Worm (Caenorhabditis elegans) whole organism, late embryonic: ENCODE data around the gene cpg-7.
A peak's percentile ranks its signal among the peaks of the same experiment; 100 is the strongest.

ENCODE experiments used
- C08G9.2 ChIP-seq: sonication (generic microtip); optimal IDR thresholded peaks from 2 replicates; lab custom pipeline; 2016; ENCODE audit warnings: mild to moderate bottlenecking, missing genetic modification characterization, moderate library complexity, missing compliant biosample characterization
- C38D4.7 ChIP-seq: fragments of 200-800 bp; sonication (Bioruptor generic); optimal IDR thresholded peaks from 2 replicates; lab custom pipeline; 2018; ENCODE audit warnings: mild to moderate bottlenecking, missing genetic modification characterization, moderate library complexity, missing compliant biosample characterization
- F13H6.1 ChIP-seq: sonication (generic microtip); optimal IDR thresholded peaks from 2 replicates; lab custom pipeline; 2016; ENCODE audit warnings: missing genetic modification characterization, missing compliant biosample characterization
- K02D7.2 ChIP-seq: sonication (generic microtip); optimal IDR thresholded peaks from 2 replicates; lab custom pipeline; 2017; ENCODE audit warnings: mild to moderate bottlenecking, missing genetic modification characterization, missing compliant biosample characterization
- K09A11.1 ChIP-seq: sonication (generic microtip); optimal IDR thresholded peaks from 2 replicates; lab custom pipeline; 2017; ENCODE audit warnings: antibody characterized with exemption, mild to moderate bottlenecking, missing genetic modification characterization, missing compliant biosample characterization; ENCODE audit not compliant: insufficient read depth
- T23F11.4 ChIP-seq: fragments of 200-800 bp; sonication (Bioruptor generic); optimal IDR thresholded peaks from 2 replicates; lab custom pipeline; 2018; ENCODE audit warnings: mild to moderate bottlenecking, missing genetic modification characterization, missing compliant biosample characterization
- Y22D7AL.16 ChIP-seq: sonication (generic microtip); optimal IDR thresholded peaks from 2 replicates; lab custom pipeline; 2016; ENCODE audit warnings: missing genetic modification characterization, missing compliant biosample characterization
- ahr-1 ChIP-seq: sonication (generic microtip); optimal IDR thresholded peaks from 2 replicates; lab custom pipeline; 2016; ENCODE audit warnings: missing genetic modification characterization, missing compliant biosample characterization
- ceh-14 ChIP-seq: sonication (generic microtip); optimal IDR thresholded peaks from 2 replicates; lab custom pipeline; 2016; ENCODE audit warnings: missing genotype, missing genetic modification characterization, missing compliant biosample characterization
- ceh-18 ChIP-seq: sonication (generic microtip); optimal IDR thresholded peaks from 2 replicates; lab custom pipeline; 2016; ENCODE audit warnings: missing genetic modification characterization, missing compliant biosample characterization
- ceh-19 ChIP-seq: fragments of 200-800 bp; sonication (Bioruptor generic); optimal IDR thresholded peaks from 2 replicates; lab custom pipeline; 2018; ENCODE audit warnings: mild to moderate bottlenecking, missing genetic modification characterization, missing compliant biosample characterization
- ceh-2 ChIP-seq: sonication (generic microtip); optimal IDR thresholded peaks from 2 replicates; lab custom pipeline; 2016; ENCODE audit warnings: missing genotype, missing genetic modification characterization, missing compliant biosample characterization
- ceh-24 ChIP-seq: sonication (generic microtip); optimal IDR thresholded peaks from 2 replicates; lab custom pipeline; 2016; ENCODE audit warnings: mild to moderate bottlenecking, missing genetic modification characterization, missing compliant biosample characterization
- ceh-30 ChIP-seq: fragments of 150-350 bp; optimal IDR thresholded peaks from 2 replicates; lab custom pipeline; 2014; ENCODE audit warnings: missing biosample characterization, missing genetic modification characterization
- ceh-31 ChIP-seq: sonication (generic microtip); optimal IDR thresholded peaks from 2 replicates; lab custom pipeline; 2016; ENCODE audit warnings: missing genetic modification characterization, missing compliant biosample characterization
- ceh-9 ChIP-seq: sonication (generic microtip); optimal IDR thresholded peaks from 2 replicates; lab custom pipeline; 2016; ENCODE audit warnings: mild to moderate bottlenecking, missing genetic modification characterization, inconsistent platforms, missing compliant biosample characterization
- che-1 ChIP-seq: sonication (generic microtip); optimal IDR thresholded peaks from 2 replicates; lab custom pipeline; 2016; ENCODE audit warnings: mild to moderate bottlenecking, missing genetic modification characterization, missing compliant biosample characterization
- dmd-4 ChIP-seq: sonication (generic microtip); optimal IDR thresholded peaks from 2 replicates; lab custom pipeline; 2016; ENCODE audit warnings: borderline replicate concordance, missing genetic modification characterization, missing compliant biosample characterization
- dve-1 ChIP-seq: sonication (generic microtip); optimal IDR thresholded peaks from 2 replicates; lab custom pipeline; 2017; ENCODE audit warnings: antibody characterized with exemption, mild to moderate bottlenecking, missing genetic modification characterization, missing compliant biosample characterization
- elt-2 ChIP-seq: sonication (generic microtip); optimal IDR thresholded peaks from 2 replicates; lab custom pipeline; 2016; ENCODE audit warnings: missing genetic modification reagents, missing genetic modification characterization, missing compliant biosample characterization
- ets-4 ChIP-seq: sonication (generic microtip); optimal IDR thresholded peaks from 2 replicates; lab custom pipeline; 2016; ENCODE audit warnings: missing genetic modification characterization, missing compliant biosample characterization
- eyg-1 ChIP-seq: sonication (generic microtip); optimal IDR thresholded peaks from 2 replicates; lab custom pipeline; 2016; ENCODE audit warnings: missing genotype, missing genetic modification characterization, missing compliant biosample characterization
- fkh-10 ChIP-seq: fragments of 150-350 bp; optimal IDR thresholded peaks from 2 replicates; lab custom pipeline; 2014; ENCODE audit warnings: missing biosample characterization, missing genetic modification reagents, missing genetic modification characterization
- fkh-6 ChIP-seq: sonication (generic microtip); optimal IDR thresholded peaks from 2 replicates; lab custom pipeline; 2016; ENCODE audit warnings: missing genetic modification characterization, missing compliant biosample characterization
- gmeb-2 ChIP-seq: sonication (generic microtip); optimal IDR thresholded peaks from 2 replicates; lab custom pipeline; 2016; ENCODE audit warnings: missing genetic modification characterization, inconsistent platforms, missing compliant biosample characterization
- hlh-13 ChIP-seq: fragments of 200-800 bp; sonication (Bioruptor generic); optimal IDR thresholded peaks from 2 replicates; lab custom pipeline; 2018; ENCODE audit warnings: mild to moderate bottlenecking, missing genetic modification characterization, missing compliant biosample characterization
- hlh-30 ChIP-seq: sonication (generic microtip); optimal IDR thresholded peaks from 2 replicates; lab custom pipeline; 2017; ENCODE audit warnings: antibody characterized with exemption, missing genetic modification characterization, missing compliant biosample characterization; ENCODE audit not compliant: insufficient read depth
- hlh-6 ChIP-seq: sonication (generic microtip); optimal IDR thresholded peaks from 2 replicates; lab custom pipeline; 2016; ENCODE audit warnings: missing genotype, missing genetic modification characterization, missing compliant biosample characterization
- hlh-8 ChIP-seq: sonication (generic microtip); optimal IDR thresholded peaks from 2 replicates; lab custom pipeline; 2016; ENCODE audit warnings: missing genotype, missing genetic modification characterization, missing compliant biosample characterization
- lim-6 ChIP-seq: sonication (generic microtip); optimal IDR thresholded peaks from 2 replicates; lab custom pipeline; 2016; ENCODE audit warnings: missing genetic modification characterization, missing compliant biosample characterization
- lin-11 ChIP-seq: fragments of 200-800 bp; sonication (Bioruptor generic); optimal IDR thresholded peaks from 2 replicates; lab custom pipeline; 2018; ENCODE audit warnings: mild to moderate bottlenecking, missing genetic modification characterization, missing compliant biosample characterization
- madf-2 ChIP-seq: sonication (generic microtip); optimal IDR thresholded peaks from 2 replicates; lab custom pipeline; 2017; ENCODE audit warnings: missing genetic modification characterization, missing compliant biosample characterization
- mec-3 ChIP-seq: sonication (generic microtip); optimal IDR thresholded peaks from 2 replicates; lab custom pipeline; 2016; ENCODE audit warnings: borderline replicate concordance, missing genetic modification characterization, missing compliant biosample characterization
- nfya-1 ChIP-seq: sonication (generic microtip); optimal IDR thresholded peaks from 2 replicates; lab custom pipeline; 2017; ENCODE audit warnings: missing genetic modification characterization, mild to moderate bottlenecking, missing compliant biosample characterization, antibody characterized with exemption, moderate library complexity
- nhr-232 ChIP-seq: sonication (generic microtip); optimal IDR thresholded peaks from 2 replicates; lab custom pipeline; 2016; ENCODE audit warnings: missing genetic modification characterization, missing compliant biosample characterization
- odd-2 ChIP-seq: sonication (generic microtip); optimal IDR thresholded peaks from 2 replicates; lab custom pipeline; 2017; ENCODE audit warnings: antibody characterized with exemption, mild to moderate bottlenecking, missing genetic modification characterization, missing compliant biosample characterization
- pag-3 ChIP-seq: sonication (generic microtip); optimal IDR thresholded peaks from 2 replicates; lab custom pipeline; 2016; ENCODE audit warnings: missing compliant biosample characterization, missing genetic modification characterization, borderline replicate concordance
- pat-9 ChIP-seq: fragments of 200-800 bp; sonication (Bioruptor generic); optimal IDR thresholded peaks from 2 replicates; lab custom pipeline; 2018; ENCODE audit warnings: mild to moderate bottlenecking, missing genetic modification characterization, moderate library complexity, missing compliant biosample characterization
- pax-1 ChIP-seq: fragments of 150-350 bp; optimal IDR thresholded peaks from 2 replicates; lab custom pipeline; 2014; ENCODE audit warnings: missing biosample characterization, missing genetic modification characterization
- pha-2 ChIP-seq: sonication (generic microtip); optimal IDR thresholded peaks from 2 replicates; lab custom pipeline; 2017; ENCODE audit warnings: mild to moderate bottlenecking, missing genetic modification characterization, missing compliant biosample characterization
- pha-4 ChIP-seq: fragments of 150-350 bp; optimal IDR thresholded peaks from 2 replicates; lab custom pipeline; 2018; ENCODE audit warnings: missing biosample characterization, missing genetic modification reagents, missing genetic modification characterization
- pqm-1 ChIP-seq: sonication (generic microtip); optimal IDR thresholded peaks from 2 replicates; lab custom pipeline; 2016; ENCODE audit warnings: missing genetic modification characterization, missing compliant biosample characterization
- pros-1 ChIP-seq: fragments of 150-350 bp; optimal IDR thresholded peaks from 2 replicates; lab custom pipeline; 2014; ENCODE audit warnings: missing biosample characterization, missing genetic modification reagents, missing genetic modification characterization
- sdc-2 ChIP-seq: sonication (generic microtip); optimal IDR thresholded peaks from 2 replicates; lab custom pipeline; 2016; ENCODE audit warnings: missing genotype, missing genetic modification characterization, missing compliant biosample characterization
- sox-4 ChIP-seq: sonication (generic microtip); optimal IDR thresholded peaks from 2 replicates; lab custom pipeline; 2017; ENCODE audit warnings: mild to moderate bottlenecking, missing genetic modification characterization, inconsistent platforms, missing compliant biosample characterization
- syd-9 ChIP-seq: sonication (generic microtip); optimal IDR thresholded peaks from 2 replicates; lab custom pipeline; 2016; ENCODE audit warnings: mild to moderate bottlenecking, missing genetic modification characterization, moderate library complexity, missing compliant biosample characterization
- tbx-2 ChIP-seq: sonication (generic microtip); optimal IDR thresholded peaks from 2 replicates; lab custom pipeline; 2016; ENCODE audit warnings: missing genetic modification characterization, missing compliant biosample characterization
- tbx-7 ChIP-seq: sonication (generic microtip); optimal IDR thresholded peaks from 2 replicates; lab custom pipeline; 2016; ENCODE audit warnings: missing genotype, missing genetic modification characterization, missing compliant biosample characterization
- ttx-3 ChIP-seq: sonication (generic microtip); optimal IDR thresholded peaks from 2 replicates; lab custom pipeline; 2016; ENCODE audit warnings: missing genetic modification reagents, missing genetic modification characterization, missing compliant biosample characterization
- unc-3 ChIP-seq, 2 experiments: fragments of 200-800 bp in 1 of 2; sonication (Bioruptor generic) in 1 of 2; sonication (generic microtip) in 1 of 2; conservative IDR thresholded peaks in 1 of 2; optimal IDR thresholded peaks in 1 of 2; 2 replicates each; pipeline versions ENCODE4 v1.3.6 to Lab custom; 2016 to 2022; ENCODE audit warnings: missing compliant biosample characterization in 2 of 2, missing genetic modification characterization in 2 of 2, missing genetic modification reagents in 1 of 2
- unc-42 ChIP-seq: sonication (generic microtip); optimal IDR thresholded peaks from 2 replicates; lab custom pipeline; 2016; ENCODE audit warnings: missing genotype, missing genetic modification characterization, missing compliant biosample characterization
- unc-86 ChIP-seq: sonication (generic microtip); optimal IDR thresholded peaks from 2 replicates; lab custom pipeline; 2016; ENCODE audit warnings: missing genetic modification characterization, missing compliant biosample characterization

The cpg-7 gene

DNA sequence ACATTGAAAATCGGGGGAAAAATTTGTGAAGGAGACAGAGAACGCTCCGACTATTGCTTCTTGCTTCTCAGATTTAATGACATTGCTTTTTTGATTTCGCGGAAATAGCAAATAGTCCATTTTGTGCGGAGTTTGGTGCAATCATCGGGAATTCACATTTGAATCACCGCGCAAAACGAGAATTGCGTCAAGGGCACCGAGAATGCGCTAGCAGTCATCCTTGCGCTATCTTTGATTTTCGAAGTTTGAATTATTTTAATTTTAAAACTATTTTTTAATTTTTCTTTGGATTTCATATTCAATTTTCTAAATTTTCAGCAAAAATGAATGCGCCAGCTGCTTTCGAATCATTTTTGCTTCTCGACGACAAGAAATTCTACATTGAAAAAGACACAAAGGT is 49.3 kb downstream of the cpg-7 start, which contains the start of gene rpb-11:
Gene rpb-11, plus strand, starts transcription at position 319 of the 400 bp plus-strand sequence.
- TF ChIP-seq ttx-3 (tag; lab: Kevin White, UChicago), result peak; percentile 50
- peak; percentile 11 for TF ChIP-seq ceh-30 (tag; lab: Kevin White, UChicago)
- peak; percentile 57 for TF ChIP-seq unc-42 (tag; lab: Kevin White, UChicago)
- no peak for TF ChIP-seq odd-2
- TF ChIP-seq nhr-232 (tag; lab: Kevin White, UChicago), result no peak
- peak; percentile 83 for TF ChIP-seq elt-2
- TF ChIP-seq che-1 (tag; lab: Kevin White, UChicago), result no peak
- no peak for TF ChIP-seq dmd-4 (tag; lab: Kevin White, UChicago)
- TF ChIP-seq T23F11.4, result peak; percentile 29
- peak; percentile 33 for TF ChIP-seq C38D4.7 (GFP tag; lab: Kevin White, UChicago)
- TF ChIP-seq K02D7.2 (tag; lab: Kevin White, UChicago), result no peak
- TF ChIP-seq ceh-14 (tag; lab: Kevin White, UChicago), result peak; percentile 74
- no peak for TF ChIP-seq hlh-13
- no peak for TF ChIP-seq pax-1 (tag; lab: Kevin White, UChicago)
- TF ChIP-seq ceh-2, result peak; percentile 61
- TF ChIP-seq pha-2 (tag; lab: Kevin White, UChicago), result peak; percentile 39
- peak; percentile 77 for TF ChIP-seq nfya-1 (tag; lab: Kevin White, UChicago)
- TF ChIP-seq hlh-8 (tag; lab: Kevin White, UChicago), result peak; percentile 50
- peak; percentile 70 for TF ChIP-seq ceh-31
- TF ChIP-seq syd-9 (tag; lab: Kevin White, UChicago), result peak; percentile 1
- TF ChIP-seq fkh-10 (GFP tag; lab: Kevin White, UChicago), result no peak
- peak; percentile 24 for TF ChIP-seq F13H6.1 (tag; lab: Kevin White, UChicago)
- peak; percentile 55 for TF ChIP-seq ceh-18 (tag; lab: Kevin White, UChicago)
- TF ChIP-seq sdc-2, result peak; percentile 12
- TF ChIP-seq hlh-6, result no peak
- peak; percentile 32 for TF ChIP-seq fkh-6 (tag; lab: Kevin White, UChicago)
- no peak for TF ChIP-seq pqm-1
- TF ChIP-seq gmeb-2 (tag; lab: Kevin White, UChicago), result peak; percentile 65
- peak; percentile 20 for TF ChIP-seq lin-11 (tag; lab: Kevin White, UChicago)
- TF ChIP-seq C08G9.2 (tag; lab: Kevin White, UChicago), result no peak
- no peak for TF ChIP-seq eyg-1 (tag; lab: Kevin White, UChicago)
- TF ChIP-seq tbx-7 (tag; lab: Kevin White, UChicago), result no peak
- peak; percentile 75 for TF ChIP-seq tbx-2 (tag; lab: Kevin White, UChicago)
- TF ChIP-seq lim-6 (tag; lab: Kevin White, UChicago), result no peak
- no peak for TF ChIP-seq pha-4
- TF ChIP-seq ahr-1 (tag; lab: Kevin White, UChicago), result no peak
- TF ChIP-seq K09A11.1 (tag; lab: Kevin White, UChicago), result peak; percentile 29
- peak; percentile 65 for TF ChIP-seq unc-3 (GFP tag; conservative IDR thresholded peaks at IDR 0.05; lab: Robert Waterston, UW)
- TF ChIP-seq unc-3 (tag; optimal IDR thresholded peaks at IDR 0.05; lab: Kevin White, UChicago), result peak; percentile 44
- no peak for TF ChIP-seq pag-3
- TF ChIP-seq dve-1 (tag; lab: Kevin White, UChicago), result peak; percentile 6
- peak; percentile 21 for TF ChIP-seq ceh-19 (GFP tag; lab: Kevin White, UChicago)
- peak; percentile 33 for TF ChIP-seq pat-9
- TF ChIP-seq mec-3 (tag; lab: Kevin White, UChicago), result no peak
- TF ChIP-seq ets-4 (tag; lab: Kevin White, UChicago), result peak; percentile 26
- TF ChIP-seq ceh-9 (tag; lab: Kevin White, UChicago), result no peak
- TF ChIP-seq ceh-24 (tag; lab: Kevin White, UChicago), result no peak
- no peak for TF ChIP-seq hlh-30 (tag; lab: Kevin White, UChicago)
- TF ChIP-seq sox-4 (tag; lab: Kevin White, UChicago), result peak; percentile 48
- TF ChIP-seq unc-86 (tag; lab: Kevin White, UChicago), result peak; percentile 61
- TF ChIP-seq pros-1 (tag; lab: Kevin White, UChicago), result no peak
- TF ChIP-seq madf-2 (tag; lab: Kevin White, UChicago), result peak; percentile 56
- peak; percentile 29 for TF ChIP-seq Y22D7AL.16 (tag; lab: Kevin White, UChicago)
